Worm (Caenorhabditis elegans): ENCODE measurements around the gene T04G9.6.

DNA sequence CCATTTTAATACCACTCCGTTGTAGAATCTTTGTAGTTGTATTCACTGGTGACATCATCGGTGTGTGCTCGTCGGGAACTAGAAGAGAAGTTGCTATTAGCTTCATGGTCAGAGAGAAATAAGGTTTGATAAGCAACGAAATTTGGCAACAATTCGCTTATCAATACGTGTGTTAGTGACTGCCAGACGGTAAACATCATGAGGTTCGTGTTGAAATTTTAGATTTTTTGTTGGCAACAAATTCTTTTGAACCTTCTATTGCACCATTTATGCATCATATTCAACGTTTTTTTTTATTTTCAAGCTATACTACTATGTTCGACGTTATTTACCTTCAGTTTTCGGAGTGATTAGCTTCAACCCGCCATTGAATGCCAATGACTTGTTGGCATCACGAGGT, 39.0 kb upstream of the T04G9.6 start:
- TF ChIP-seq daf-8 (GFP tag; IDR thresholded peaks at IDR 0.05) (no peak), nhr-28 (tag; optimal IDR thresholded peaks at IDR 0.05) (peak; percentile 94), skn-1 (tag; optimal IDR thresholded peaks at IDR 0.05) (no peak), ama-1 (optimal IDR thresholded peaks at IDR 0.05) (no peak), nhr-76 (tag; optimal IDR thresholded peaks at IDR 0.05) (no peak), unc-62 (GFP tag; optimal IDR thresholded peaks at IDR 0.05 in 1 of 2) (no peak), unc-62 (tag; optimal IDR thresholded peaks at IDR 0.05) (no peak), ceh-82 (tag; optimal IDR thresholded peaks at IDR 0.05) (no peak), ceh-28 (tag; optimal IDR thresholded peaks at IDR 0.05) (no peak), pqm-1 (tag; optimal IDR thresholded peaks at IDR 0.05) (peak; percentile 66), nhr-11 (tag; optimal IDR thresholded peaks at IDR 0.05) (no peak), Y5F2A.4 (GFP tag; optimal IDR thresholded peaks at IDR 0.05) (no peak), ztf-11 (tag; optimal IDR thresholded peaks at IDR 0.05) (no peak), nhr-25 (tag; optimal IDR thresholded peaks at IDR 0.05; ENCODE audit: borderline replicate concordance, insufficient read depth) (no peak), R02D3.7 (tag; optimal IDR thresholded peaks at IDR 0.05) (no peak)

All from whole organism, L4 larva.